Fruit fly (Drosophila melanogaster): ENCODE measurements around the gene CG14262.

CG14262 gene

DNA sequence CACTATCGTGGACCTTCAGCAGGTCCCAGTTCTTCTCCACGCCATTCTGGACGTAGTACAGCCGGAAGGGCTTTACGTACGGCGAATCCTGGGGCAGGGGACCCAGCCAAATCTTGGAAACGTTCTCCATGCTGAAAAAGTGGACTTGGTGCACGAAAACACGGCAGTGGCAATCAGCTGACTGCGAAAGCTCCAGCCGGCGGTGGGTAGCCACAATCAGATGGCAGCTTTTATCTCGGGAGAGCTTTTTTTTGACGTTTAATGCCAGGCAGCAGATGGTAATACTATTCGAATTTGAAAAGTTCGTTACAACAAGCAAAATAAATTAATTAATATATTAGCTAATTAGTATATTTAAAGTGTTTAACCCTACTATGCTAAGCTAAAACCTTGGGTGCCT, 36.9 kb downstream of the CG14262 start, which contains the start of gene CG42813:
CG42813 (minus strand) TSS at position 220 of the 400 bp plus-strand sequence.
- TF ChIP-seq CG10631 (GFP tag; optimal IDR thresholded peaks at IDR 0.05) (no peak), CG1621 (tag; optimal IDR thresholded peaks at IDR 0.05) (peak; percentile 32)

- TF ChIP-seq CG10631 (GFP tag; optimal IDR thresholded peaks at IDR 0.05): no peak
- TF ChIP-seq Eip78C (GFP tag): peak; percentile 65
- peak; percentile 30 for TF ChIP-seq CG1621 (tag; optimal IDR thresholded peaks at IDR 0.05)
- TF ChIP-seq salr (GFP tag; optimal IDR thresholded peaks at IDR 0.05): no peak
- peak; percentile 37 for TF ChIP-seq Blimp-1 (GFP tag; optimal IDR thresholded peaks at IDR 0.05)
- no peak for TF ChIP-seq CG11294 (GFP tag; IDR thresholded peaks at IDR 0.05)
- TF ChIP-seq CG6854 (GFP tag; optimal IDR thresholded peaks at IDR 0.05): peak; percentile 7
- TF ChIP-seq ss (GFP tag; optimal IDR thresholded peaks at IDR 0.05): peak in 1 of 2 experiments; percentile 100
- peak; percentile 14 for TF ChIP-seq dsx (GFP tag; optimal IDR thresholded peaks at IDR 0.05; ENCODE audit: poor library complexity, severe bottlenecking)
- no peak for TF ChIP-seq Ets96B (tag; optimal IDR thresholded peaks at IDR 0.05)
- TF ChIP-seq svp (GFP tag): peak; percentile 56
- TF ChIP-seq net (GFP tag; optimal IDR thresholded peaks at IDR 0.05): no peak
- TF ChIP-seq lz (GFP tag; optimal IDR thresholded peaks at IDR 0.05): no peak
Measured at dm6 chr3R:27226080-27226648, 39.1 kb downstream of the CG14262 start.

dm6 chr3R:27225490-27225889, 39.7 kb downstream of the CG14262 start:
- TF ChIP-seq svp (GFP tag) (peak; percentile 57), Ets96B (tag; optimal IDR thresholded peaks at IDR 0.05) (peak; percentile 23), Sox15 (GFP tag; optimal IDR thresholded peaks at IDR 0.05) (no peak), CG6808 (GFP tag; optimal IDR thresholded peaks at IDR 0.05) (no peak), Eip78C (GFP tag) (peak; percentile 73), Met (GFP tag; optimal IDR thresholded peaks at IDR 0.05) (peak; percentile 13)

DNA sequence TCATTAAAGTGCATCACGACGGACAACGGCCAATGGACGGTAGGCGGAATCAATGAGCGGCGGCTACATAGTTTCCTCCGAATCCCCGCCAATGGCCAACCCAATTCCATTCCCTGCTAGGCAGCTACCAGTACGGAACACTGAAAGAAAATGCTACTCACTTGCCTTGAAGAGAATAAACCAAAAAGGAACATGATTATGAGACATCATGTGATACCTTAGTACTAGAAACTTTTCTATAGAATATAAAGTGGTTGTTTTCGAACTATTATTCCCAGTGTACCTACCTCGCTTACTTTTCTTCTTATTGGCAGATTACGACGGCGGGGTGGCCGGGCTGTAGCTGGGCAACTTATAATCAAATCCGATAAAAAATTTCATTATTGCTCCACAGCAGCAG, 40.5 kb downstream of the CG14262 start:
- TF ChIP-seq CG8319 (GFP tag; optimal IDR thresholded peaks at IDR 0.05): peak; percentile 58
- TF ChIP-seq cyc (GFP tag; optimal IDR thresholded peaks at IDR 0.05): peak; percentile 64
- peak; percentile 67 for TF ChIP-seq CG6792 (GFP tag; optimal IDR thresholded peaks at IDR 0.05)
- peak; percentile 70 for TF ChIP-seq Eip75B (GFP tag; optimal IDR thresholded peaks at IDR 0.05)
- TF ChIP-seq pdm3 (GFP tag; optimal IDR thresholded peaks at IDR 0.05): peak; percentile 61
- TF ChIP-seq fd59A (GFP tag; optimal IDR thresholded peaks at IDR 0.05): peak; percentile 51
- peak; percentile 66 for TF ChIP-seq CG6276 (GFP tag; optimal IDR thresholded peaks at IDR 0.05)
- TF ChIP-seq dac (GFP tag; optimal IDR thresholded peaks at IDR 0.05): no peak
- TF ChIP-seq acj6 (GFP tag; optimal IDR thresholded peaks at IDR 0.05): peak; percentile 66
- TF ChIP-seq CG7368 (GFP tag; optimal IDR thresholded peaks at IDR 0.05): peak; percentile 62
- TF ChIP-seq salr (GFP tag; optimal IDR thresholded peaks at IDR 0.05): peak; percentile 42 to 46
- TF ChIP-seq eg (GFP tag; IDR thresholded peaks at IDR 0.05): peak; percentile 76
- peak; percentile 29 for TF ChIP-seq CG11762 (GFP tag; optimal IDR thresholded peaks at IDR 0.05; ENCODE audit: insufficient read depth)
- peak; percentile 92 for TF ChIP-seq Eip78C (GFP tag)
- no peak for TF ChIP-seq fd85E (GFP tag; optimal IDR thresholded peaks at IDR 0.05)
- TF ChIP-seq CG1621 (tag; optimal IDR thresholded peaks at IDR 0.05): peak; percentile 60
- TF ChIP-seq Gug (GFP tag; IDR thresholded peaks at IDR 0.05): 0 out of 2 replicates have a peak, but pooled peaks have one; percentile 36
- peak; percentile 58 for TF ChIP-seq CG6808 (GFP tag; optimal IDR thresholded peaks at IDR 0.05)
- TF ChIP-seq Hr4 (GFP tag; optimal IDR thresholded peaks at IDR 0.05): peak; percentile 55
- TF ChIP-seq Hr39 (GFP tag; optimal IDR thresholded peaks at IDR 0.05): peak; percentile 44
- TF ChIP-seq CG4318 (GFP tag; optimal IDR thresholded peaks at IDR 0.05): no peak
- TF ChIP-seq CG6854 (GFP tag; optimal IDR thresholded peaks at IDR 0.05): no peak
- TF ChIP-seq svp (GFP tag): peak; percentile 83
- TF ChIP-seq esn (GFP tag; optimal IDR thresholded peaks at IDR 0.05): peak; percentile 73
- peak; percentile 65 for TF ChIP-seq CG10631 (GFP tag; optimal IDR thresholded peaks at IDR 0.05)
- TF ChIP-seq CG3919 (GFP tag; optimal IDR thresholded peaks at IDR 0.05): peak; percentile 75
- TF ChIP-seq CG10669 (GFP tag; optimal IDR thresholded peaks at IDR 0.05): peak; percentile 70
- TF ChIP-seq CG3032 (tag; optimal IDR thresholded peaks at IDR 0.05): peak; percentile 72
- TF ChIP-seq fkh (GFP tag; optimal IDR thresholded peaks at IDR 0.05): no peak
- peak; percentile 28 for TF ChIP-seq Ets21C (GFP tag; optimal IDR thresholded peaks at IDR 0.05)
- no peak for TF ChIP-seq CG16779 (tag; optimal IDR thresholded peaks at IDR 0.05)
- peak; percentile 53 for TF ChIP-seq Sox102F (GFP tag; optimal IDR thresholded peaks at IDR 0.05)
- peak; percentile 59 for TF ChIP-seq net (GFP tag; optimal IDR thresholded peaks at IDR 0.05)
- peak; percentile 64 for TF ChIP-seq OdsH (GFP tag; optimal IDR thresholded peaks at IDR 0.05)
- peak; percentile 87 for TF ChIP-seq CG6163 (GFP tag; IDR thresholded peaks at IDR 0.05)

Measured in whole organism, prepupa.